Worm (Caenorhabditis elegans): Measurements from ENCODE around the gene C16C10.2.

C16C10.2 gene

DNA sequence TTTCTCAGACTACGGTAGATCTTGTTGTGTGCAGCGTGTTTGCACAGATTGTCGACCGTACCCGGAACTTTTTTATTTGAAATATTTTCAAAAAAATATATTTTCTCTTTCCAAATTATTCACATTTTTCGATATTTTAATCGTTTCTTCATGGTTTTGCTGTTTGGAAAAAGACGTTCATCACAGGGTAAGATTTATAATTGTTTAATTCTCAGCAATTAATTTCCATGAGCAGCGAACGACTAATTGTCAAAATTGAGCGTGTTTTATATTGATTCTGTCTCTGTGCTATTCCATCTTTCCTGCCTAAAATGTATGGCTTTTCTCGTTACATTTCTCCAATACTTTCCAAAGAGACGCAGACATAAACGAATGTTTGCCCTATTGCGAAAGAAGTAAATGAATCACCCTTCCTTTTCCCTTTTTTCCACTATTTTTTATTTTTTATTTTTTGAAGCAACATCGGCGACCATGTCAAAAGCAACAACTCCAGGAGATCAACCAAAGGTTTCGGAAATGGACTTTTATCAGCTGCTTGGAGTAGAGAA, 12.7 kb upstream of the C16C10.2 start, which contains the start of gene dnj-16 (continued):
- TF ChIP-seq Y95B8A.8 (GFP tag; IDR thresholded peaks at IDR 0.05) (no peak), ztf-3 (GFP tag; optimal IDR thresholded peaks at IDR 0.05) (no peak)

ce11 chrIII:4190241-4190640, 11.8 kb upstream of the C16C10.2 start, which contains the start of gene spp-28:
Gene spp-28, minus strand, starts transcription at chrIII:4190341.
- no peak for TF ChIP-seq ZK185.1 (tag; optimal IDR thresholded peaks at IDR 0.05; ENCODE audit: poor library complexity, severe bottlenecking)
- no peak for TF ChIP-seq ztf-28 (GFP tag; IDR thresholded peaks at IDR 0.05)
- TF ChIP-seq repo-1 (tag; optimal IDR thresholded peaks at IDR 0.05) = no peak
- no peak for TF ChIP-seq aptf-3 (GFP tag; IDR thresholded peaks at IDR 0.05)
- TF ChIP-seq snpc-4 (GFP tag; optimal IDR thresholded peaks at IDR 0.05) = no peak
- no peak for TF ChIP-seq snpc-4 (tag; optimal IDR thresholded peaks at IDR 0.05)
- no peak for TF ChIP-seq ztf-26 (tag; optimal IDR thresholded peaks at IDR 0.05)
- TF ChIP-seq F52B5.7 (tag; optimal IDR thresholded peaks at IDR 0.05) = no peak
- no peak for TF ChIP-seq hsf-1 (GFP tag; IDR thresholded peaks at IDR 0.05)
- TF ChIP-seq B0019.2 (GFP tag; conservative IDR thresholded peaks at IDR 0.05) = no peak

ce11 chrIII:4189602-4190001, 11.1 kb upstream of the C16C10.2 start:
- no peak for TF ChIP-seq lsl-1 (GFP tag; optimal IDR thresholded peaks at IDR 0.05)
- TF ChIP-seq let-607 (tag; optimal IDR thresholded peaks at IDR 0.05) = no peak
- TF ChIP-seq atf-7 (tag; optimal IDR thresholded peaks at IDR 0.05) = no peak
- TF ChIP-seq aptf-2 (GFP tag; conservative IDR thresholded peaks at IDR 0.05) = no peak
- no peak for TF ChIP-seq nhr-120 (GFP tag; IDR thresholded peaks at IDR 0.05)
- no peak for TF ChIP-seq T26A5.8 (tag; optimal IDR thresholded peaks at IDR 0.05)
- TF ChIP-seq tbx-9 (tag; optimal IDR thresholded peaks at IDR 0.05; ENCODE audit: borderline replicate concordance) = no peak
- TF ChIP-seq nfyb-1 (GFP tag; IDR thresholded peaks at IDR 0.05) = no peak
- no peak for TF ChIP-seq ztf-3 (GFP tag; optimal IDR thresholded peaks at IDR 0.05)
- TF ChIP-seq repo-1 (tag; optimal IDR thresholded peaks at IDR 0.05) = no peak
- TF ChIP-seq lin-35 (GFP tag; optimal IDR thresholded peaks at IDR 0.05) = no peak
- TF ChIP-seq F49E8.2 (tag; optimal IDR thresholded peaks at IDR 0.05; ENCODE audit: insufficient read depth) = no peak
- TF ChIP-seq snpc-4 (GFP tag; optimal IDR thresholded peaks at IDR 0.05) = no peak
- TF ChIP-seq snpc-4 (tag; optimal IDR thresholded peaks at IDR 0.05) = no peak
- TF ChIP-seq F52B5.7 (tag; optimal IDR thresholded peaks at IDR 0.05) = no peak
- TF ChIP-seq Y56A3A.18 (GFP tag; IDR thresholded peaks at IDR 0.05) = no peak
- TF ChIP-seq him-1 (tag; optimal IDR thresholded peaks at IDR 0.05) = no peak
- TF ChIP-seq Y53F4B.3 (GFP tag; IDR thresholded peaks at IDR 0.05) = no peak
- TF ChIP-seq unc-130 (GFP tag; optimal IDR thresholded peaks at IDR 0.05) = no peak
- TF ChIP-seq F57C9.4 (tag; optimal IDR thresholded peaks at IDR 0.05) = no peak
- no peak for TF ChIP-seq pha-4 (tag; optimal IDR thresholded peaks at IDR 0.05)

DNA sequence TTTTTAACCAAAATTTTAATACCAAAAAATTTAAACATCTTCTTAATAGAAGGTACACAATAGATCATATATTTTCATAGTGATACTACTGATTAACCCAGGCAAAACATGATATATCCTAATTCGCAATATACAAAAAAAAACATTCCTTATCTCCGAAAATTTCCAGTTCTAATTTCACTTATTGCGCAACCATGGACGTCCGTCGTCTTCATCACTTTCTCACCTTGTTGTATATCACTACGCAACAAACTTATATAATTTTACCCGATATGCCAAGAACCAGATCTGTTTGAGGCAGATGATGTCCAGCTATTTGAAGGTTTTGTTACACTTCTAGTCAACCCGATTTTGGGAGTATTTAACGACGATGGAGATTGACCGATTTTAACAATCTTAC, 9.4 kb upstream of the C16C10.2 start, which contains the start of gene R74.2:
Gene R74.2 (plus strand): TSS at position 316 of the 400 bp plus-strand sequence.
- TF ChIP-seq efl-1 (GFP tag; optimal IDR thresholded peaks at IDR 0.05) = no peak
- TF ChIP-seq nhr-179 (tag; optimal IDR thresholded peaks at IDR 0.05) = no peak

- TF ChIP-seq lsl-1 (GFP tag; optimal IDR thresholded peaks at IDR 0.05) = no peak
- no peak for TF ChIP-seq ets-4 (GFP tag; optimal IDR thresholded peaks at IDR 0.05)
- TF ChIP-seq nhr-27 (tag; optimal IDR thresholded peaks at IDR 0.05) = no peak
- TF ChIP-seq zfh-2 (GFP tag; conservative IDR thresholded peaks at IDR 0.05) = no peak
- no peak for TF ChIP-seq F49E8.2 (tag; optimal IDR thresholded peaks at IDR 0.05; ENCODE audit: insufficient read depth)
- TF ChIP-seq athp-1 (tag; optimal IDR thresholded peaks at IDR 0.05) = no peak
- TF ChIP-seq nhr-80 (tag; optimal IDR thresholded peaks at IDR 0.05) = peak; percentile 48
- TF ChIP-seq let-607 (tag; optimal IDR thresholded peaks at IDR 0.05) = peak; percentile 87 to 92
Measured at ce11 chrIII:4186751-4187309, 8.4 kb upstream of the C16C10.2 start, which contains the start of gene lars-1. Gene lars-1, minus strand, starts transcription at chrIII:4186801.
